Worm (Caenorhabditis elegans) whole organism, mixed stage, embryonic: ENCODE data around the gene VB0395L.1.

ENCODE experiments used
- elt-1 ChIP-seq: sonication (generic microtip); optimal IDR thresholded peaks from 2 replicates; lab custom pipeline; 2017; ENCODE audit warnings: missing genetic modification characterization, mild to moderate bottlenecking, missing compliant biosample characterization, antibody characterized with exemption, moderate library complexity, borderline replicate concordance; ENCODE audit not compliant: insufficient read depth
- lsy-2 ChIP-seq: fragments of 150-350 bp; optimal IDR thresholded peaks from 2 replicates; lab custom pipeline; 2014; ENCODE audit warnings: missing biosample characterization, missing genetic modification characterization
- mep-1 ChIP-seq: fragments of 150-350 bp; optimal IDR thresholded peaks from 2 replicates; lab custom pipeline; 2017; ENCODE audit warnings: missing biosample characterization, missing genetic modification reagents, missing genetic modification characterization, inconsistent platforms
- nhr-28 ChIP-seq: fragments of 150-350 bp; optimal IDR thresholded peaks from 2 replicates; lab custom pipeline; 2014; ENCODE audit warnings: missing biosample characterization, missing genetic modification characterization
- snpc-4 ChIP-seq: fragments of 150-350 bp; optimal IDR thresholded peaks from 2 replicates; lab custom pipeline; 2014; ENCODE audit warnings: missing biosample characterization, missing genetic modification characterization
- unc-62 ChIP-seq: fragments of 150-350 bp; optimal IDR thresholded peaks from 2 replicates; lab custom pipeline; 2014; ENCODE audit warnings: missing biosample characterization, missing genetic modification reagents, missing genetic modification characterization

DNA sequence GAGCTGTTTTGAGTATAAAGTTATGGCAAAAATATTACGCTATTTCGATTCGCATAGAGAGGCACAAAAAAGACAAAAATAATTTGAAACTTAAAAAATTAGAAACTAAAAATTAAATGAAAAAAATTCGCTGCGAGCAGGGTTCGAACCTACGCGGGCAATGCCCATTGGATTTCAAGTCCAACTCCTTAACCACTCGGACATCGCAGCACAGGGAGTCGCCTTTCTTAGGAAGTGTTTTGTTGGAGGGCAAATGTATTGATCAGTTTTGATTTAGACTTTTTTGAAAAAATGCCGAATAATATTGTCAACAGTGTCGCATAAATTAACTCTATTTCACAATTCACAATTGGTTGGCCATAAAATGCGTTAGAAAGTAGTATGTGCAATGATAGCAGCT lies 25.7 kb upstream of the VB0395L.1 start:
- TF ChIP-seq snpc-4 (tag; lab: Kevin White, UChicago) = no peak
- no peak for TF ChIP-seq mep-1 (tag; lab: Kevin White, UChicago)
- TF ChIP-seq elt-1 = no peak
- no peak for TF ChIP-seq unc-62 (GFP tag; lab: Kevin White, UChicago)
- TF ChIP-seq nhr-28 (tag; lab: Kevin White, UChicago) = no peak
- TF ChIP-seq lsy-2 (tag; lab: Kevin White, UChicago) = no peak
